Fruit fly (Drosophila melanogaster) whole organism, embryonic: ENCODE measurements around the gene CG13088.

Source experiments
- ATbp ChIP-seq: fragments of 200-800 bp; sonication (Bioruptor generic); optimal IDR thresholded peaks from 2 replicates; lab custom pipeline; 2017; ENCODE audit warnings: missing biosample characterization, mild to moderate bottlenecking, missing genetic modification characterization, missing genetic modification reagents
- Aef1 ChIP-seq: fragments of 200-800 bp; sonication (Bioruptor generic); IDR thresholded peaks from 3 replicates; pipeline ENCODE4 v1.3.6; 2022; ENCODE audit warnings: missing biosample characterization, missing genetic modification characterization
- Atf3 ChIP-seq: fragments of 200-800 bp; sonication (Bioruptor generic); optimal IDR thresholded peaks from 3 replicates; lab custom pipeline; 2016; ENCODE audit warnings: missing biosample characterization, missing genetic modification characterization
- CG1024 ChIP-seq: fragments of 200-800 bp; sonication (Bioruptor generic); IDR thresholded peaks from 2 replicates; pipeline ENCODE4 v1.3.6; 2022; ENCODE audit warnings: missing biosample characterization, missing genetic modification characterization
- CG10431 ChIP-seq: fragments of 200-800 bp; sonication (Bioruptor generic); optimal IDR thresholded peaks from 3 replicates; lab custom pipeline; 2018; ENCODE audit warnings: missing biosample characterization, mild to moderate bottlenecking, missing genetic modification characterization
- CG11504 ChIP-seq: fragments of 200-800 bp; sonication (Bioruptor generic); optimal IDR thresholded peaks from 3 replicates; lab custom pipeline; 2019; ENCODE audit warnings: missing biosample characterization, mild to moderate bottlenecking, missing genetic modification characterization, moderate library complexity
- CG11560 ChIP-seq: fragments of 200-800 bp; sonication (Bioruptor generic); IDR thresholded peaks from 3 replicates; pipeline ENCODE4 v1.3.6; 2022; ENCODE audit warnings: missing biosample characterization, missing genetic modification characterization
- CG11723 ChIP-seq: fragments of 200-800 bp; sonication (Bioruptor generic); optimal IDR thresholded peaks from 2 replicates; lab custom pipeline; 2017; ENCODE audit warnings: missing biosample characterization, mild to moderate bottlenecking, missing genetic modification characterization
- CG13894 ChIP-seq: fragments of 200-800 bp; sonication (Bioruptor generic); optimal IDR thresholded peaks from 3 replicates; lab custom pipeline; 2018; ENCODE audit warnings: missing biosample characterization, mild to moderate bottlenecking, missing genetic modification characterization, moderate library complexity
- CG1832 ChIP-seq: fragments of 200-800 bp; sonication (Bioruptor generic); optimal IDR thresholded peaks from 2 replicates; lab custom pipeline; 2017; ENCODE audit warnings: missing biosample characterization, mild to moderate bottlenecking, missing genetic modification characterization, inconsistent platforms
- CG2116 ChIP-seq: fragments of 200-800 bp; sonication (Bioruptor generic); optimal IDR thresholded peaks from 3 replicates; lab custom pipeline; 2018; ENCODE audit warnings: missing biosample characterization, mild to moderate bottlenecking, missing genetic modification characterization
- CG32767 ChIP-seq: fragments of 200-800 bp; sonication (Bioruptor generic); IDR thresholded peaks from 2 replicates; pipeline ENCODE4 v1.3.6; 2022; ENCODE audit warnings: missing biosample characterization, missing genetic modification characterization
- CG4328 ChIP-seq: fragments of 200-800 bp; sonication (Bioruptor generic); optimal IDR thresholded peaks from 3 replicates; lab custom pipeline; 2017; ENCODE audit warnings: missing biosample characterization, missing genetic modification reagents, missing genetic modification characterization
- CG43689 ChIP-seq: fragments of 200-800 bp; sonication (Bioruptor generic); IDR thresholded peaks from 2 replicates; pipeline ENCODE4 v1.3.6; 2022; ENCODE audit warnings: missing biosample characterization, missing genetic modification characterization
- CG6272 ChIP-seq: fragments of 200-800 bp; sonication (Bioruptor generic); IDR thresholded peaks from 2 replicates; pipeline ENCODE4 v1.3.6; 2022; ENCODE audit warnings: missing biosample characterization, missing genetic modification characterization
- CG6654 ChIP-seq: fragments of 200-800 bp; sonication (Bioruptor generic); optimal IDR thresholded peaks from 2 replicates; lab custom pipeline; 2017; ENCODE audit warnings: missing biosample characterization, mild to moderate bottlenecking, missing genetic modification characterization
- CG6854 ChIP-seq: fragments of 200-800 bp; sonication (Bioruptor generic); optimal IDR thresholded peaks from 3 replicates; lab custom pipeline; 2017; ENCODE audit warnings: missing biosample characterization, mild to moderate bottlenecking, missing genetic modification characterization
- CG7271 ChIP-seq: fragments of 200-800 bp; sonication (Bioruptor generic); optimal IDR thresholded peaks from 2 replicates; lab custom pipeline; 2018; ENCODE audit warnings: missing biosample characterization, mild to moderate bottlenecking, missing genetic modification characterization, moderate library complexity
- CG9727 ChIP-seq: fragments of 200-800 bp; sonication (Bioruptor generic); optimal IDR thresholded peaks from 3 replicates; lab custom pipeline; 2017; ENCODE audit warnings: missing biosample characterization, mild to moderate bottlenecking, missing genetic modification characterization
- CG9876 ChIP-seq: fragments of 200-800 bp; sonication (Bioruptor generic); optimal IDR thresholded peaks from 2 replicates; lab custom pipeline; 2016; ENCODE audit warnings: missing biosample characterization, missing genetic modification characterization
- Doc2 ChIP-seq: fragments of 200-800 bp; sonication (Bioruptor generic); IDR thresholded peaks from 2 replicates; pipeline ENCODE4 v1.3.6; 2022; ENCODE audit warnings: missing biosample characterization, missing genetic modification characterization
- Ets97D ChIP-seq: fragments of 200-800 bp; sonication (Bioruptor generic); optimal IDR thresholded peaks from 3 replicates; lab custom pipeline; 2016; ENCODE audit warnings: missing biosample characterization, missing genetic modification characterization
- HLH4C ChIP-seq: fragments of 200-800 bp; sonication (Bioruptor generic); IDR thresholded peaks from 3 replicates; pipeline ENCODE4 v1.3.6; 2022; ENCODE audit warnings: missing biosample characterization, missing genetic modification characterization; ENCODE audit not compliant: partially characterized antibody
- HLH54F ChIP-seq: fragments of 200-800 bp; sonication (Bioruptor generic); optimal IDR thresholded peaks from 3 replicates; lab custom pipeline; 2016; ENCODE audit warnings: missing biosample characterization, missing genetic modification characterization
- HLHmδ ChIP-seq: fragments of 200-800 bp; sonication (Bioruptor generic); optimal IDR thresholded peaks from 2 replicates; lab custom pipeline; 2018; ENCODE audit warnings: missing biosample characterization, mild to moderate bottlenecking, missing genetic modification characterization, moderate library complexity
- Hand ChIP-seq: fragments of 200-800 bp; sonication (Bioruptor generic); optimal IDR thresholded peaks from 2 replicates; lab custom pipeline; 2017; ENCODE audit warnings: mild to moderate bottlenecking, missing biosample characterization, missing genetic modification reagents, missing genetic modification characterization
- HmgD ChIP-seq: fragments of 200-800 bp; sonication (Bioruptor generic); optimal IDR thresholded peaks from 3 replicates; lab custom pipeline; 2016; ENCODE audit warnings: missing biosample characterization, missing genetic modification characterization
- Hmx ChIP-seq: fragments of 200-800 bp; sonication (Bioruptor generic); optimal IDR thresholded peaks from 2 replicates; lab custom pipeline; 2016; ENCODE audit warnings: missing biosample characterization, missing genetic modification characterization
- Hr78 ChIP-seq, 2 experiments: fragments of 200-800 bp in 1 of 2; fragments of >200 bp in 1 of 2; sonication (Bioruptor generic) in 1 of 2; optimal IDR thresholded peaks; 2 replicates each; lab custom pipeline; 2017 to 2019; ENCODE audit warnings: missing biosample characterization in 2 of 2, missing genetic modification characterization in 2 of 2, mild to moderate bottlenecking in 1 of 2, moderate library complexity in 1 of 2
- Lhr ChIP-seq: fragments of 200-800 bp; sonication (Bioruptor generic); optimal IDR thresholded peaks from 3 replicates; lab custom pipeline; 2017; ENCODE audit warnings: mild to moderate bottlenecking, missing biosample characterization, missing genetic modification reagents, missing genetic modification characterization
- PHDP ChIP-seq: fragments of 200-800 bp; sonication (Bioruptor generic); optimal IDR thresholded peaks from 3 replicates; lab custom pipeline; 2018; ENCODE audit warnings: missing biosample characterization, mild to moderate bottlenecking, missing genetic modification characterization, moderate library complexity
- Side ChIP-seq: fragments of 200-800 bp; sonication (Bioruptor generic); optimal IDR thresholded peaks from 2 replicates; lab custom pipeline; 2016; ENCODE audit warnings: missing biosample characterization, missing genetic modification characterization
- Sry-β ChIP-seq: fragments of 200-800 bp; sonication (Bioruptor generic); optimal IDR thresholded peaks from 2 replicates; lab custom pipeline; 2018; ENCODE audit warnings: missing biosample characterization, mild to moderate bottlenecking, missing genetic modification characterization, moderate library complexity
- bcd ChIP-seq: fragments of 200-800 bp; sonication (Bioruptor generic); optimal IDR thresholded peaks from 2 replicates; lab custom pipeline; 2017; ENCODE audit warnings: missing biosample characterization, mild to moderate bottlenecking, missing genetic modification characterization
- chif ChIP-seq, 2 experiments: fragments of 200-800 bp; sonication (Bioruptor generic); optimal IDR thresholded peaks; 3 replicates each; lab custom pipeline; 2016; ENCODE audit warnings: missing biosample characterization in 2 of 2, missing genetic modification characterization in 2 of 2
- chm ChIP-seq: fragments of 200-800 bp; sonication (Bioruptor generic); IDR thresholded peaks from 2 replicates; pipeline ENCODE4 v1.3.6; 2022; ENCODE audit warnings: missing biosample characterization, missing genetic modification characterization
- cwo ChIP-seq: fragments of 200-800 bp; sonication (Bioruptor generic); optimal IDR thresholded peaks from 3 replicates; lab custom pipeline; 2017; ENCODE audit warnings: missing biosample characterization, missing genetic modification characterization, mild to moderate bottlenecking, moderate library complexity, missing genetic modification reagents
- da ChIP-seq: fragments of 200-800 bp; sonication (Bioruptor generic); optimal IDR thresholded peaks from 2 replicates; lab custom pipeline; 2016; ENCODE audit warnings: missing biosample characterization, missing genetic modification characterization
- ind ChIP-seq: fragments of 200-800 bp; sonication (Bioruptor generic); optimal IDR thresholded peaks from 3 replicates; lab custom pipeline; 2016; ENCODE audit warnings: missing biosample characterization, missing genetic modification characterization
- ken ChIP-seq: fragments of 200-800 bp; sonication (Bioruptor generic); IDR thresholded peaks from 3 replicates; pipeline ENCODE4 v1.3.6; 2022; ENCODE audit warnings: missing biosample characterization, missing genetic modification characterization
- lov ChIP-seq, 2 experiments: fragments of 200-800 bp in 1 of 2; fragments of >200 bp in 1 of 2; sonication (Bioruptor generic) in 1 of 2; IDR thresholded peaks in 1 of 2; optimal IDR thresholded peaks in 1 of 2; 2 replicates in 1 of 2; 3 replicates in 1 of 2; pipeline versions ENCODE4 v1.3.6 to Lab custom; 2017 to 2022; ENCODE audit warnings: missing biosample characterization in 1 of 2, missing genetic modification characterization in 1 of 2
- pfk ChIP-seq: fragments of 200-800 bp; sonication (Bioruptor generic); optimal IDR thresholded peaks from 2 replicates; lab custom pipeline; 2018; ENCODE audit warnings: missing biosample characterization, mild to moderate bottlenecking, missing genetic modification characterization, moderate library complexity
- run ChIP-seq: fragments of 200-800 bp; sonication (Bioruptor generic); optimal IDR thresholded peaks from 3 replicates; lab custom pipeline; 2018; ENCODE audit warnings: missing biosample characterization, mild to moderate bottlenecking, missing genetic modification characterization
- slp2 ChIP-seq: fragments of 200-800 bp; sonication (Bioruptor generic); optimal IDR thresholded peaks from 2 replicates; lab custom pipeline; 2016; ENCODE audit warnings: missing biosample characterization, missing genetic modification characterization
- trem ChIP-seq: fragments of 200-800 bp; optimal IDR thresholded peaks from 3 replicates; lab custom pipeline; 2019; ENCODE audit warnings: missing biosample characterization, mild to moderate bottlenecking, missing genetic modification characterization, moderate library complexity
- trh ChIP-seq: fragments of 200-800 bp; sonication (Bioruptor generic); optimal IDR thresholded peaks from 2 replicates; lab custom pipeline; 2016; ENCODE audit warnings: missing biosample characterization, missing genetic modification characterization
- tup ChIP-seq: fragments of 200-800 bp; sonication (Bioruptor generic); optimal IDR thresholded peaks from 2 replicates; lab custom pipeline; 2016; ENCODE audit warnings: missing biosample characterization, mild to moderate bottlenecking, missing genetic modification characterization, moderate library complexity
- wek ChIP-seq: fragments of 200-800 bp; sonication (Bioruptor generic); optimal IDR thresholded peaks from 3 replicates; lab custom pipeline; 2018; ENCODE audit warnings: missing biosample characterization, mild to moderate bottlenecking, missing genetic modification characterization, moderate library complexity

Gene CG13088

dm6 chr2L:8535394-8536176, 46.8 kb downstream of the CG13088 start (continued):
- TF ChIP-seq ATbp (peak; percentile 83), chif (GFP tag; optimal IDR thresholded peaks at IDR 0.05; lab: Kevin White, UChicago) (peak in 1 of 2 experiments; percentile 71), Side (peak; percentile 38), CG6272 (GFP tag; lab: Robert Waterston, UW) (peak; percentile 59), CG2116 (GFP tag; lab: Kevin White, UChicago) (peak; percentile 61), Hand (peak; percentile 89), CG4328 (GFP tag; lab: Kevin White, UChicago) (peak; percentile 90), run (tag; lab: Kevin White, UChicago) (peak; percentile 88), Ets97D (peak; percentile 19), trem (tag; lab: Kevin White, UChicago) (peak; percentile 87), CG43689 (GFP tag; lab: Robert Waterston, UW) (peak; percentile 61), CG11560 (tag; lab: Robert Waterston, UW) (peak; percentile 74; the same call in 1 of the 3 replicates), slp2 (GFP tag; lab: Kevin White, UChicago) (no peak), CG7271 (tag; lab: Kevin White, UChicago) (no peak), CG13894 (tag; lab: Kevin White, UChicago) (peak; percentile 74), trh (GFP tag; lab: Kevin White, UChicago) (peak; percentile 85), CG6654 (GFP tag; lab: Kevin White, UChicago) (peak; percentile 83), Sry-β (GFP tag; lab: Kevin White, UChicago) (peak; percentile 29), CG9727 (GFP tag; lab: Kevin White, UChicago) (peak; percentile 96), HLH4C (no peak), HmgD (GFP tag; lab: Kevin White, UChicago) (no peak), Hmx (GFP tag; lab: Kevin White, UChicago) (no peak), CG6854 (peak; percentile 87), PHDP (tag; lab: Kevin White, UChicago) (peak; percentile 94), CG11504 (tag; lab: Kevin White, UChicago) (peak; percentile 96), CG32767 (GFP tag; lab: Robert Waterston, UW) (peak; percentile 73), wek (GFP tag; lab: Kevin White, UChicago) (no peak), CG1024 (no peak; the same call in 1 of the 2 replicates), HLH54F (GFP tag; lab: Kevin White, UChicago) (peak; percentile 51), chm (no peak), da (GFP tag; lab: Kevin White, UChicago) (no peak), Lhr (GFP tag; lab: Kevin White, UChicago) (peak; percentile 59), lov (optimal IDR thresholded peaks at IDR 0.05; lab: Kevin White, UChicago) (no peak), lov (GFP tag; IDR thresholded peaks at IDR 0.05; lab: Robert Waterston, UW) (peak; percentile 71; the same call in 1 of the 3 replicates), bcd (GFP tag; lab: Kevin White, UChicago) (peak; percentile 94), HLHmδ (GFP tag; lab: Kevin White, UChicago) (no peak), CG9876 (GFP tag; lab: Kevin White, UChicago) (no peak), CG10431 (GFP tag; lab: Kevin White, UChicago) (peak; percentile 79), Aef1 (GFP tag; lab: Robert Waterston, UW) (peak; percentile 64), CG11723 (GFP tag; lab: Kevin White, UChicago) (peak; percentile 91), Hr78 (GFP tag; optimal IDR thresholded peaks at IDR 0.05; lab: Kevin White, UChicago) (peak in 1 of 2 experiments; percentile 74), pfk (GFP tag; lab: Kevin White, UChicago) (no peak), Atf3 (GFP tag; lab: Kevin White, UChicago) (no peak), tup (GFP tag; lab: Kevin White, UChicago) (peak; percentile 33), ind (GFP tag; lab: Kevin White, UChicago) (peak; percentile 84), cwo (GFP tag; lab: Kevin White, UChicago) (peak; percentile 87), Doc2 (no peak), CG1832 (GFP tag; lab: Kevin White, UChicago) (no peak), ken (GFP tag; lab: Robert Waterston, UW) (no peak; the same call in none of the 3 replicates)
